Worm (Caenorhabditis elegans) whole organism, midembryonic: ENCODE measurements around the gene ZC513.14.

ENCODE experiments used
- T22C8.4 ChIP-seq: fragments of 200-800 bp; sonication (Bioruptor generic); IDR thresholded peaks from 2 replicates; pipeline ENCODE4 v1.3.6; 2022; ENCODE audit warnings: missing genetic modification characterization, missing compliant biosample characterization
- cog-1 ChIP-seq: sonication (generic microtip); optimal IDR thresholded peaks from 2 replicates; lab custom pipeline; 2016; ENCODE audit warnings: missing genetic modification characterization, missing compliant biosample characterization
- flt-1 ChIP-seq: fragments of 200-800 bp; sonication (Bioruptor generic); IDR thresholded peaks from 2 replicates; pipeline ENCODE4 v1.3.6; 2022; ENCODE audit warnings: missing genetic modification characterization, missing compliant biosample characterization
- klf-2 ChIP-seq: fragments of 200-800 bp; sonication (Bioruptor generic); conservative IDR thresholded peaks from 2 replicates; pipeline ENCODE4 v1.3.6; 2022; ENCODE audit warnings: missing genetic modification reagents, missing genetic modification characterization, missing compliant biosample characterization
- med-1 ChIP-seq: sonication (generic microtip); optimal IDR thresholded peaks from 2 replicates; lab custom pipeline; 2017; ENCODE audit warnings: missing genetic modification characterization, mild to moderate bottlenecking, missing compliant biosample characterization, antibody characterized with exemption, missing genetic modification reagents; ENCODE audit not compliant: insufficient read depth
- ref-1 ChIP-seq: fragments of 200-800 bp; sonication (Bioruptor generic); conservative IDR thresholded peaks from 2 replicates; pipeline ENCODE4 v1.3.6; 2022; ENCODE audit warnings: missing genetic modification reagents, missing genetic modification characterization, missing compliant biosample characterization
- tab-1 ChIP-seq: fragments of 200-800 bp; sonication (Bioruptor generic); IDR thresholded peaks from 2 replicates; pipeline ENCODE4 v1.3.6; 2022; ENCODE audit warnings: missing genetic modification characterization, missing compliant biosample characterization
- ztf-23 ChIP-seq: fragments of 200-800 bp; sonication (Bioruptor generic); IDR thresholded peaks from 2 replicates; pipeline ENCODE4 v1.3.6; 2022; ENCODE audit warnings: missing genetic modification reagents, missing genetic modification characterization, missing compliant biosample characterization
- ztf-29 ChIP-seq: fragments of 200-800 bp; sonication (Bioruptor generic); IDR thresholded peaks from 2 replicates; pipeline ENCODE4 v1.3.6; 2022; ENCODE audit warnings: missing genetic modification reagents, missing genetic modification characterization, missing compliant biosample characterization

The ZC513.14 gene

ce11 chrV:8062074-8062473 lies 26.2 kb upstream of the ZC513.14 start, which contains the start of gene str-139:
Gene str-139 (minus strand): TSS chrV:8062174.
- TF ChIP-seq cog-1 (tag; lab: Kevin White, UChicago) (no peak), ref-1 (GFP tag; lab: Robert Waterston, UW) (no peak), ztf-29 (no peak), med-1 (GFP tag; lab: Kevin White, UChicago) (no peak), klf-2 (GFP tag; lab: Robert Waterston, UW) (no peak), flt-1 (GFP tag; lab: Robert Waterston, UW) (no peak), ztf-23 (no peak)

- TF ChIP-seq klf-2 (GFP tag; lab: Robert Waterston, UW) (no peak), T22C8.4 (no peak), cog-1 (tag; lab: Kevin White, UChicago) (no peak), med-1 (GFP tag; lab: Kevin White, UChicago) (no peak), ref-1 (GFP tag; lab: Robert Waterston, UW) (no peak), tab-1 (GFP tag; lab: Robert Waterston, UW) (no peak), ztf-29 (no peak), flt-1 (GFP tag; lab: Robert Waterston, UW) (no peak), ztf-23 (no peak)
Observed at ce11 chrV:8058359-8058758, 22.5 kb upstream of the ZC513.14 start, which contains the start of gene str-138. Gene str-138 (plus strand): TSS chrV:8058659.

ce11 chrV:8055170-8055569 lies 19.3 kb upstream of the ZC513.14 start:
- TF ChIP-seq T22C8.4 (no peak), klf-2 (GFP tag; lab: Robert Waterston, UW) (no peak), tab-1 (GFP tag; lab: Robert Waterston, UW) (no peak), ztf-23 (no peak), med-1 (GFP tag; lab: Kevin White, UChicago) (no peak), flt-1 (GFP tag; lab: Robert Waterston, UW) (no peak), ztf-29 (no peak), ref-1 (GFP tag; lab: Robert Waterston, UW) (no peak), cog-1 (tag; lab: Kevin White, UChicago) (no peak)

ce11 chrV:8054130-8054529 lies 18.3 kb upstream of the ZC513.14 start, which contains the start of gene ZC513.2:
Gene ZC513.2 (plus strand): TSS chrV:8054430.
- TF ChIP-seq tab-1 (GFP tag; lab: Robert Waterston, UW) (no peak), ref-1 (GFP tag; lab: Robert Waterston, UW) (no peak), ztf-29 (no peak), med-1 (GFP tag; lab: Kevin White, UChicago) (no peak), flt-1 (GFP tag; lab: Robert Waterston, UW) (no peak), cog-1 (tag; lab: Kevin White, UChicago) (no peak), ztf-23 (no peak), klf-2 (GFP tag; lab: Robert Waterston, UW) (no peak), T22C8.4 (no peak)

- no peak for TF ChIP-seq med-1 (GFP tag; lab: Kevin White, UChicago)
- TF ChIP-seq ztf-29, result no peak
- TF ChIP-seq flt-1 (GFP tag; lab: Robert Waterston, UW), result no peak
- TF ChIP-seq klf-2 (GFP tag; lab: Robert Waterston, UW), result no peak
- no peak for TF ChIP-seq ztf-23
- no peak for TF ChIP-seq ref-1 (GFP tag; lab: Robert Waterston, UW)
- TF ChIP-seq tab-1 (GFP tag; lab: Robert Waterston, UW), result no peak
- TF ChIP-seq T22C8.4, result no peak
- no peak for TF ChIP-seq cog-1 (tag; lab: Kevin White, UChicago)
Observed at ce11 chrV:8051851-8052250, 16.0 kb upstream of the ZC513.14 start, which contains the start of gene sth-1. Gene sth-1 (plus strand): TSS chrV:8052151.

- TF ChIP-seq med-1 (GFP tag; lab: Kevin White, UChicago), result no peak
- no peak for TF ChIP-seq cog-1 (tag; lab: Kevin White, UChicago)
- no peak for TF ChIP-seq T22C8.4
- TF ChIP-seq ref-1 (GFP tag; lab: Robert Waterston, UW), result no peak
- no peak for TF ChIP-seq klf-2 (GFP tag; lab: Robert Waterston, UW)
- TF ChIP-seq tab-1 (GFP tag; lab: Robert Waterston, UW), result no peak
Observed at ce11 chrV:8050811-8051210, 15.0 kb upstream of the ZC513.14 start, which contains the start of gene col-43. Gene col-43 (minus strand): TSS chrV:8050911.

ce11 chrV:8050059-8050677 lies 14.3 kb upstream of the ZC513.14 start:
- no peak for TF ChIP-seq T22C8.4
- TF ChIP-seq med-1 (GFP tag; lab: Kevin White, UChicago), result no peak
- TF ChIP-seq tab-1 (GFP tag; lab: Robert Waterston, UW), result no peak
- no peak for TF ChIP-seq klf-2 (GFP tag; lab: Robert Waterston, UW)
- TF ChIP-seq cog-1 (tag; lab: Kevin White, UChicago), result no peak
- no peak for TF ChIP-seq flt-1 (GFP tag; lab: Robert Waterston, UW)

ce11 chrV:8046706-8047105 lies 10.9 kb upstream of the ZC513.14 start, which contains the start of gene ZC513.3:
Gene ZC513.3 (plus strand): TSS chrV:8047006.
- TF ChIP-seq ztf-29 (no peak), ref-1 (GFP tag; lab: Robert Waterston, UW) (no peak), ztf-23 (no peak), flt-1 (GFP tag; lab: Robert Waterston, UW) (no peak), T22C8.4 (no peak), tab-1 (GFP tag; lab: Robert Waterston, UW) (no peak), klf-2 (GFP tag; lab: Robert Waterston, UW) (no peak), cog-1 (tag; lab: Kevin White, UChicago) (no peak), med-1 (GFP tag; lab: Kevin White, UChicago) (no peak)

- TF ChIP-seq tab-1 (GFP tag; lab: Robert Waterston, UW), result no peak
Observed at ce11 chrV:8044957-8045356, 9.1 kb upstream of the ZC513.14 start.

ce11 chrV:8043664-8044063 lies 7.8 kb upstream of the ZC513.14 start:
- no peak for TF ChIP-seq cog-1 (tag; lab: Kevin White, UChicago)
- no peak for TF ChIP-seq klf-2 (GFP tag; lab: Robert Waterston, UW)
- TF ChIP-seq T22C8.4, result no peak
- TF ChIP-seq ztf-23, result no peak
- no peak for TF ChIP-seq med-1 (GFP tag; lab: Kevin White, UChicago)
- no peak for TF ChIP-seq tab-1 (GFP tag; lab: Robert Waterston, UW)
- TF ChIP-seq ref-1 (GFP tag; lab: Robert Waterston, UW), result no peak
